Worm (Caenorhabditis elegans) whole organism, L1 larva: Measurements from ENCODE around the gene F59B1.2.

Source experiments
- F16B12.6 ChIP-seq: fragments of 150-350 bp; optimal IDR thresholded peaks from 2 replicates; lab custom pipeline; 2014; ENCODE audit warnings: missing biosample characterization, missing genetic modification characterization
- ama-1 ChIP-seq: fragments of 150-350 bp; optimal IDR thresholded peaks from 2 replicates; lab custom pipeline; 2014
- blmp-1 ChIP-seq: fragments of 150-350 bp; optimal IDR thresholded peaks from 2 replicates; lab custom pipeline; 2014; ENCODE audit warnings: missing biosample characterization, missing genetic modification characterization
- egl-13 ChIP-seq: sonication (generic microtip); optimal IDR thresholded peaks from 2 replicates; lab custom pipeline; 2016; ENCODE audit warnings: missing genotype, missing genetic modification reagents, missing genetic modification characterization, missing compliant biosample characterization
- lin-15B ChIP-seq: fragments of 150-350 bp; sonication (generic microtip); optimal IDR thresholded peaks from 3 replicates; lab custom pipeline; 2014; ENCODE audit warnings: missing biosample characterization, missing genetic modification characterization
- lsy-2 ChIP-seq, 2 experiments: fragments of 150-350 bp; optimal IDR thresholded peaks; 2 replicates each; lab custom pipeline; 2014; ENCODE audit warnings: missing biosample characterization in 2 of 2, missing genetic modification characterization in 2 of 2
- nhr-11 ChIP-seq: fragments of 150-350 bp; optimal IDR thresholded peaks from 2 replicates; lab custom pipeline; 2014; ENCODE audit warnings: missing biosample characterization, missing genetic modification characterization
- nhr-237 ChIP-seq: fragments of 150-350 bp; optimal IDR thresholded peaks from 2 replicates; lab custom pipeline; 2014; ENCODE audit warnings: missing biosample characterization, missing genetic modification characterization
- nhr-77 ChIP-seq: fragments of 150-350 bp; optimal IDR thresholded peaks from 2 replicates; lab custom pipeline; 2014; ENCODE audit warnings: missing biosample characterization, missing genetic modification characterization
- nhr-85 ChIP-seq: sonication (generic microtip); peaks from one replicate; lab custom pipeline; 2016; ENCODE audit warnings: missing genetic modification characterization, inconsistent platforms, missing compliant biosample characterization
- tbx-2 ChIP-seq: sonication (generic microtip); optimal IDR thresholded peaks from 2 replicates; lab custom pipeline; 2016; ENCODE audit warnings: missing genetic modification characterization, missing compliant biosample characterization
- unc-62 ChIP-seq: fragments of 150-350 bp; optimal IDR thresholded peaks from 2 replicates; lab custom pipeline; 2014; ENCODE audit warnings: missing biosample characterization, missing genetic modification reagents, missing genetic modification characterization
- unc-86 ChIP-seq: sonication (generic microtip); optimal IDR thresholded peaks from 2 replicates; lab custom pipeline; 2016; ENCODE audit warnings: missing genetic modification characterization, missing compliant biosample characterization

DNA sequence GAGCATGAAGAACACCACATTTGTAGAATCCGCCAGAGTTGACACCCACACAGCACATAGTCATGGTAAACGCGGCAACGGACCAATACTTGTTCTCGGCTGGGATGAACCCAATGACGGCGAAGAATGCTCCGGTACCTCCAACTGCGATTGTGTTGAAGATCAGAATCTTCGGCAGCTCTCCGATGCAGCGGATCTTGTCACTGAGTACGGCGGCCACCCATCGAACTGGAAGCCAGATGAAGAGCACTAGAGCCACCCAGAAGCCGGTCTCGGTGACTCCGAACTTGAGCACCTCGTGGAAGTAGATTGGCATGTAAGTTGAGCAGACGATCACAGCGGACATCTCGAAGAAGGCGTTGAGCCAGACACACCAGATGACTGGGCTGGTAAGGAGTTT, 20.1 kb upstream of the F59B1.2 start:
- no peak for TF ChIP-seq nhr-11
- no peak for TF ChIP-seq lin-15B (tag; lab: Kevin White, UChicago)
- no peak for TF ChIP-seq tbx-2 (tag; lab: Kevin White, UChicago)
- TF ChIP-seq nhr-77, result no peak
- no peak for TF ChIP-seq nhr-237 (tag; lab: Kevin White, UChicago)
- TF ChIP-seq unc-62 (GFP tag; lab: Kevin White, UChicago), result no peak
- no peak for TF ChIP-seq unc-86 (tag; lab: Kevin White, UChicago)
- TF ChIP-seq blmp-1 (tag; lab: Kevin White, UChicago), result no peak
- no peak for TF ChIP-seq egl-13 (tag; lab: Kevin White, UChicago)
- TF ChIP-seq ama-1 (lab: Kevin White, UChicago), result no peak
- TF ChIP-seq lsy-2 (tag; optimal IDR thresholded peaks at IDR 0.05; lab: Kevin White, UChicago), result no peak
- no peak for TF ChIP-seq nhr-85 (tag; lab: Kevin White, UChicago)
- TF ChIP-seq F16B12.6 (tag; lab: Kevin White, UChicago), result no peak
